Worm (Caenorhabditis elegans) whole organism, L1 larva: ENCODE data around the gene prp-8.
A peak's percentile ranks its signal among the peaks of the same experiment; 100 is the strongest.

Experiments
- C04F5.9 ChIP-seq: sonication (generic microtip); optimal IDR thresholded peaks from 2 replicates; lab custom pipeline; 2016; ENCODE audit warnings: missing genetic modification characterization, missing compliant biosample characterization
- C34B4.2 ChIP-seq: sonication (generic microtip); optimal IDR thresholded peaks from 2 replicates; lab custom pipeline; 2017; ENCODE audit warnings: mild to moderate bottlenecking, missing genetic modification characterization, missing compliant biosample characterization
- aha-1 ChIP-seq: fragments of 150-350 bp; optimal IDR thresholded peaks from 2 replicates; lab custom pipeline; 2014; ENCODE audit warnings: missing biosample characterization, missing genetic modification characterization
- alr-1 ChIP-seq: fragments of 200-800 bp; sonication (Bioruptor generic); optimal IDR thresholded peaks from 2 replicates; lab custom pipeline; 2018; ENCODE audit warnings: borderline replicate concordance, mild to moderate bottlenecking, missing genetic modification characterization, missing compliant biosample characterization
- aly-2 ChIP-seq: fragments of 150-350 bp; optimal IDR thresholded peaks from 2 replicates; lab custom pipeline; 2014; ENCODE audit warnings: missing biosample characterization, missing genetic modification characterization
- blmp-1 ChIP-seq: fragments of 150-350 bp; optimal IDR thresholded peaks from 2 replicates; lab custom pipeline; 2014; ENCODE audit warnings: missing biosample characterization, missing genetic modification characterization
- ceh-8 ChIP-seq: fragments of 200-800 bp; sonication (Bioruptor generic); optimal IDR thresholded peaks from 2 replicates; lab custom pipeline; 2018; ENCODE audit warnings: mild to moderate bottlenecking, missing genetic modification characterization, moderate library complexity, missing compliant biosample characterization
- ceh-82 ChIP-seq, 3 experiments: fragments of 150-350 bp in 1 of 3; sonication (generic microtip) in 2 of 3; optimal IDR thresholded peaks; 2 replicates each; lab custom pipeline; 2014 to 2017; ENCODE audit warnings: missing biosample characterization in 3 of 3, missing genetic modification characterization in 3 of 3
- elt-2 ChIP-seq: sonication (generic microtip); optimal IDR thresholded peaks from 2 replicates; lab custom pipeline; 2016; ENCODE audit warnings: missing genetic modification characterization, mild to moderate bottlenecking, inconsistent platforms, missing compliant biosample characterization, missing genetic modification reagents
- elt-3 ChIP-seq, 6 experiments: fragments of 150-350 bp in 1 of 6; sonication (generic microtip); optimal IDR thresholded peaks; 2 replicates each; lab custom pipeline; 2017 to 2018; ENCODE audit warnings: missing biosample characterization in 6 of 6, missing genetic modification characterization in 6 of 6, inconsistent platforms in 1 of 6
- ets-5 ChIP-seq: fragments of 200-800 bp; sonication (Bioruptor generic); IDR thresholded peaks from 2 replicates; pipeline ENCODE4 v1.3.6; 2022; ENCODE audit warnings: missing genetic modification characterization, missing compliant biosample characterization
- fkh-10 ChIP-seq: sonication (generic microtip); optimal IDR thresholded peaks from 2 replicates; lab custom pipeline; 2017; ENCODE audit warnings: missing biosample characterization, missing genetic modification reagents, missing genetic modification characterization
- fkh-4 ChIP-seq: sonication (generic microtip); optimal IDR thresholded peaks from 2 replicates; lab custom pipeline; 2016; ENCODE audit warnings: missing compliant biosample characterization, missing genetic modification characterization, borderline replicate concordance
- hpl-2 ChIP-seq: fragments of 150-350 bp; optimal IDR thresholded peaks from 2 replicates; lab custom pipeline; 2014; ENCODE audit warnings: missing biosample characterization, missing genetic modification reagents, missing genetic modification characterization
- irx-1 ChIP-seq: sonication (generic microtip); optimal IDR thresholded peaks from 2 replicates; lab custom pipeline; 2016; ENCODE audit warnings: missing genetic modification characterization, missing compliant biosample characterization
- isw-1 ChIP-seq: fragments of 200-800 bp; sonication (Bioruptor generic); IDR thresholded peaks from 2 replicates; pipeline ENCODE4 v1.3.6; 2022; ENCODE audit warnings: missing genetic modification characterization, missing compliant biosample characterization
- lin-14 ChIP-seq: fragments of 200-800 bp; sonication (Bioruptor generic); optimal IDR thresholded peaks from 2 replicates; lab custom pipeline; 2018; ENCODE audit warnings: mild to moderate bottlenecking, missing genetic modification characterization, moderate library complexity, missing compliant biosample characterization
- lin-15B ChIP-seq: fragments of 150-350 bp; sonication (generic microtip); optimal IDR thresholded peaks from 3 replicates; lab custom pipeline; 2014; ENCODE audit warnings: missing biosample characterization, missing genetic modification characterization
- lin-39 ChIP-seq: fragments of 150-350 bp; optimal IDR thresholded peaks from 2 replicates; lab custom pipeline; 2014; ENCODE audit warnings: missing biosample characterization, missing genetic modification reagents, missing genetic modification characterization
- lsy-2 ChIP-seq, 2 experiments: fragments of 150-350 bp; optimal IDR thresholded peaks; 2 replicates each; lab custom pipeline; 2014; ENCODE audit warnings: missing biosample characterization in 2 of 2, missing genetic modification characterization in 2 of 2
- mdl-1 ChIP-seq, 2 experiments: fragments of 150-350 bp; optimal IDR thresholded peaks; 2 replicates each; lab custom pipeline; 2014 to 2017; ENCODE audit warnings: missing biosample characterization in 2 of 2, missing genetic modification characterization in 2 of 2, inconsistent platforms in 1 of 2
- nhr-11 ChIP-seq: fragments of 150-350 bp; optimal IDR thresholded peaks from 2 replicates; lab custom pipeline; 2014; ENCODE audit warnings: missing biosample characterization, missing genetic modification characterization
- nhr-19 ChIP-seq: fragments of 200-800 bp; sonication (Bioruptor generic); conservative IDR thresholded peaks from 2 replicates; pipeline ENCODE4 v1.3.6; 2022; ENCODE audit warnings: missing genetic modification characterization, missing compliant biosample characterization
- nhr-71 ChIP-seq: sonication (generic microtip); optimal IDR thresholded peaks from 2 replicates; lab custom pipeline; 2016; ENCODE audit warnings: mild to moderate bottlenecking, missing genetic modification characterization, moderate library complexity, missing compliant biosample characterization
- nhr-76 ChIP-seq: sonication (generic microtip); optimal IDR thresholded peaks from 2 replicates; lab custom pipeline; 2017; ENCODE audit warnings: missing biosample characterization, missing genetic modification characterization
- nhr-77 ChIP-seq: fragments of 150-350 bp; optimal IDR thresholded peaks from 2 replicates; lab custom pipeline; 2014; ENCODE audit warnings: missing biosample characterization, missing genetic modification characterization
- pax-3 ChIP-seq: fragments of 200-800 bp; sonication (Bioruptor generic); optimal IDR thresholded peaks from 2 replicates; lab custom pipeline; 2018; ENCODE audit warnings: mild to moderate bottlenecking, missing genetic modification characterization, moderate library complexity, missing compliant biosample characterization
- pqm-1 ChIP-seq: sonication (generic microtip); optimal IDR thresholded peaks from 3 replicates; lab custom pipeline; 2017; ENCODE audit warnings: missing biosample characterization, missing genetic modification characterization
- rnt-1 ChIP-seq: sonication (generic microtip); optimal IDR thresholded peaks from 2 replicates; lab custom pipeline; 2016; ENCODE audit warnings: mild to moderate bottlenecking, missing genetic modification characterization, moderate library complexity, missing compliant biosample characterization
- skn-1 ChIP-seq: fragments of 150-350 bp; optimal IDR thresholded peaks from 2 replicates; lab custom pipeline; 2014; ENCODE audit warnings: missing biosample characterization, missing genetic modification characterization
- snpc-4 ChIP-seq: fragments of 150-350 bp; optimal IDR thresholded peaks from 2 replicates; lab custom pipeline; 2014; ENCODE audit warnings: missing biosample characterization, missing genetic modification characterization
- tlp-1 ChIP-seq: fragments of 150-350 bp; optimal IDR thresholded peaks from 2 replicates; lab custom pipeline; 2014; ENCODE audit warnings: missing biosample characterization, missing genetic modification characterization
- unc-130 ChIP-seq: fragments of 150-350 bp; optimal IDR thresholded peaks from 2 replicates; lab custom pipeline; 2017; ENCODE audit warnings: missing biosample characterization, missing genetic modification characterization, inconsistent platforms
- zag-1 ChIP-seq: fragments of 150-350 bp; optimal IDR thresholded peaks from 2 replicates; lab custom pipeline; 2014; ENCODE audit warnings: missing biosample characterization, missing genetic modification characterization
- ztf-4 ChIP-seq: fragments of 150-350 bp; optimal IDR thresholded peaks from 2 replicates; lab custom pipeline; 2014; ENCODE audit warnings: missing biosample characterization, missing genetic modification characterization

prp-8 gene

DNA sequence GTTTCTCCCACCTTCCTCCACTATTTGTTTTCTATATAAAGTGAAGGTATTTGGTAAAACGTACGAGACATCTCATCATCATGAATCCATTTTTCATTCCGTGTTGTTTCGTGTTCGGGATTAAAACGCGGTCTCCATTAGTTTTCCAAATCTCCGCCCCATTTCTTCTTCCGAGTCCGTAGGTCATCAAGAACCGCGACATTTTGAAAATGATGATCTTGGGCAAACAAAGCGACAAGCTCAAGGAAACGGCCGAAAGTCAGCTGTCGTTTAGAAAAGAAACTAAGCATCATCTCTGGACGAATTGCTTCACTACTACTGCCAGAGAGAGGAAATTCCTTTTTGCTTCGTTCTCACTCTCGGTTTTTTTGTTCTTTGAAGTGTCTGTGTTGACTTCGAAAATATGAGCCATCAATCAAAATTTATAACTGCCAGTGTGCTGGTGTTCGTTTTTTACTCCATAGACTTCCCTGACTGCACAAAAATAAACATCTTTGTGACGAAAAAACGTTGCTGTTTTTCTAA is 8.5 kb downstream of the prp-8 start:
- TF ChIP-seq alr-1 (tag; lab: Kevin White, UChicago) (no peak), lsy-2 (tag; optimal IDR thresholded peaks at IDR 0.05; lab: Kevin White, UChicago) (peak in 1 of 2 experiments; percentile 12), skn-1 (tag; lab: Kevin White, UChicago) (no peak), C04F5.9 (tag; lab: Kevin White, UChicago) (no peak), nhr-71 (tag; lab: Kevin White, UChicago) (peak; percentile 16), irx-1 (tag; lab: Kevin White, UChicago) (no peak), rnt-1 (tag; lab: Kevin White, UChicago) (peak; percentile 28), tlp-1 (tag; lab: Kevin White, UChicago) (no peak), fkh-4 (no peak), snpc-4 (tag; lab: Kevin White, UChicago) (no peak), blmp-1 (tag; lab: Kevin White, UChicago) (no peak), aly-2 (tag; lab: Kevin White, UChicago) (peak; percentile 80), hpl-2 (GFP tag; lab: Kevin White, UChicago) (no peak), ceh-8 (GFP tag; lab: Kevin White, UChicago) (no peak), nhr-19 (peak; percentile 18), zag-1 (tag; lab: Kevin White, UChicago) (no peak), C34B4.2 (no peak)

- no peak for TF ChIP-seq isw-1 (GFP tag; lab: Robert Waterston, UW)
- no peak for TF ChIP-seq ceh-82 (tag; optimal IDR thresholded peaks at IDR 0.05; lab: Kevin White, UChicago)
- no peak for TF ChIP-seq ets-5 (GFP tag; lab: Robert Waterston, UW)
- TF ChIP-seq pqm-1 (tag; lab: Kevin White, UChicago): no peak
- no peak for TF ChIP-seq lin-39
- no peak for TF ChIP-seq nhr-77 (tag; lab: Kevin White, UChicago)
These were observed 11.1 kb downstream of the prp-8 start for ce11 chrIII:8175263-8175662.

DNA sequence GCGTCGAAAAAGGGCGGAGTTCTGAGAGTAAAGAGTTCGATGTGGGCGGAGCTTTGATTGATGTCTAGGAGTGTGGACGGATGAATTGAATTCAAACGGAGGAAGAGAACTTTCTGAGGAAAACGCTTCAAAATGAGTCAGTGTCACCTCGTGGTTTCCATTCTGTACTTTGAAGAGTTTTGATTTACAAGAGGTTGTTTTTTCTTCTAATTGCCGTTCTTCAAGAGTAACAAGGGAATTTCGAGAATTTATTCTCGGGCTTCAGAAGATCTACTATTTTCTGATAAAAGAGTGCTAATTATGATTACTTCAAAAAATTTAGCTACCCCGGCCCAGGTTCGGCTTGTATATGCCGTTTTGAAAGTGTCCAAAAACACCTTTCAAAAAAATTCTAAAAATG is 12.1 kb downstream of the prp-8 start, which contains the start of gene C50C3.12:
Gene C50C3.12, plus strand, starts transcription at position 301 of the 400 bp plus-strand sequence.
- TF ChIP-seq nhr-11: no peak
- peak; percentile 3 for TF ChIP-seq lin-14 (GFP tag; lab: Kevin White, UChicago)

ce11 chrIII:8178924-8179323 is 14.8 kb downstream of the prp-8 start, which contains the start of gene C50C3.5:
TSS of gene C50C3.5 (plus strand) at chrIII:8179224.
- no peak for TF ChIP-seq mdl-1 (tag; optimal IDR thresholded peaks at IDR 0.05; lab: Kevin White, UChicago)
- TF ChIP-seq fkh-4: no peak
- TF ChIP-seq elt-2 (tag; lab: Kevin White, UChicago): no peak
- TF ChIP-seq fkh-10: peak; percentile 52
- no peak for TF ChIP-seq ceh-8 (GFP tag; lab: Kevin White, UChicago)
- no peak for TF ChIP-seq elt-3 (tag; optimal IDR thresholded peaks at IDR 0.05; lab: Kevin White, UChicago)
- TF ChIP-seq lin-14 (GFP tag; lab: Kevin White, UChicago): peak; percentile 37
- no peak for TF ChIP-seq snpc-4 (tag; lab: Kevin White, UChicago)
- TF ChIP-seq, all 84 proteins: peak for 2

ce11 chrIII:8181581-8181980 is 17.4 kb downstream of the prp-8 start, which contains the start of gene spc-2:
TSS of gene spc-2 (plus strand) at chrIII:8181881.
- TF ChIP-seq lin-15B (tag; lab: Kevin White, UChicago): no peak
- no peak for TF ChIP-seq ets-5 (GFP tag; lab: Robert Waterston, UW)
- no peak for TF ChIP-seq nhr-11
- TF ChIP-seq isw-1 (GFP tag; lab: Robert Waterston, UW): no peak
- TF ChIP-seq blmp-1 (tag; lab: Kevin White, UChicago): no peak
- no peak for TF ChIP-seq aha-1 (tag; lab: Kevin White, UChicago)
- no peak for TF ChIP-seq hpl-2 (GFP tag; lab: Kevin White, UChicago)
- no peak for TF ChIP-seq lin-14 (GFP tag; lab: Kevin White, UChicago)
- TF ChIP-seq fkh-10: no peak
- no peak for TF ChIP-seq ztf-4 (tag; lab: Kevin White, UChicago)
- no peak for TF ChIP-seq pax-3 (tag; lab: Kevin White, UChicago)
- no peak for TF ChIP-seq unc-130
- TF ChIP-seq lsy-2 (tag; optimal IDR thresholded peaks at IDR 0.05; lab: Kevin White, UChicago): no peak
- no peak for TF ChIP-seq nhr-76
